Worm (Caenorhabditis elegans): ENCODE results near the gene fip-5.
A peak's percentile ranks its signal among the peaks of the same experiment; 100 is the strongest.

DNA sequence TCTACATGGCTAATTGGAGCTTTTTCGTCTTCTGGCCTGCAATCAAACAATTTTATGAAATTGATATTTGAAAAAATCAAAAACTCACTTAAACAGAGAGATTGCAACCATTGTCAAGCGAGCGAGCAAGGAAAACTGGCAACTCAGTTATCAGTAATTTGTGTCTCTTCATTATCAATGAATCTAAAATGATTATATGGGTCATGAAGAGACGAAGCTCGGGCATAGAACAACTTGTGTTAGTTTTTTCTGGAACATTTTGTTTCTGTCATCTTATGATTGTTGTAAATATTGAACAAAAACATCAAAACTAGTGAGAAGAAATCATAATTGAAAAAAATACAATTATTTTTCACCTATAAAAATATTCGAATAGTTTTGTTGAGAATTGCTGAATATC is 38.4 kb downstream of the fip-5 start, which contains the start of gene R07E3.1:
- TF ChIP-seq R02D3.7 (tag; optimal IDR thresholded peaks at IDR 0.05) (no peak), nhr-77 (tag; optimal IDR thresholded peaks at IDR 0.05) (no peak), mdl-1 (tag; optimal IDR thresholded peaks at IDR 0.05) (no peak), ama-1 (optimal IDR thresholded peaks at IDR 0.05) (no peak), pha-4 (tag; optimal IDR thresholded peaks at IDR 0.05) (peak; percentile 59), aly-2 (tag; optimal IDR thresholded peaks at IDR 0.05) (no peak), nhr-76 (tag; optimal IDR thresholded peaks at IDR 0.05) (no peak), nfya-1 (tag; optimal IDR thresholded peaks at IDR 0.05; ENCODE audit: insufficient read depth) (no peak), unc-39 (tag; optimal IDR thresholded peaks at IDR 0.05) (no peak)

Data from whole organism, L3 larva.